Worm (Caenorhabditis elegans) whole organism, L4 larva: ENCODE results near the gene W08E12.2.

Source experiments
- aha-1 ChIP-seq: fragments of 150-350 bp; peaks from one replicate; lab custom pipeline; 2014; ENCODE audit warnings: missing biosample characterization, missing genetic modification characterization
- egl-27 ChIP-seq: sonication (generic microtip); optimal IDR thresholded peaks from 3 replicates; lab custom pipeline; 2017; ENCODE audit warnings: missing biosample characterization, missing genetic modification reagents, missing genetic modification characterization
- jun-1 ChIP-seq: fragments of 150-350 bp; optimal IDR thresholded peaks from 2 replicates; lab custom pipeline; 2014; ENCODE audit warnings: missing biosample characterization, missing genetic modification reagents, missing genetic modification characterization
- lin-15B ChIP-seq: fragments of 150-350 bp; sonication (generic microtip); optimal IDR thresholded peaks from 3 replicates; lab custom pipeline; 2014; ENCODE audit warnings: missing biosample characterization, missing genetic modification characterization
- mdt-29 ChIP-seq: fragments of 200-800 bp; sonication (Bioruptor generic); IDR thresholded peaks from 2 replicates; pipeline ENCODE4 v1.3.6; 2022; ENCODE audit warnings: missing genetic modification reagents, missing genetic modification characterization, missing compliant biosample characterization
- nhr-237 ChIP-seq: sonication (generic microtip); optimal IDR thresholded peaks from 2 replicates; lab custom pipeline; 2017; ENCODE audit warnings: missing biosample characterization, missing genetic modification characterization
- nhr-28 ChIP-seq: fragments of 150-350 bp; optimal IDR thresholded peaks from 2 replicates; lab custom pipeline; 2014; ENCODE audit warnings: missing biosample characterization, missing genetic modification characterization
- nhr-6 ChIP-seq: fragments of 150-350 bp; optimal IDR thresholded peaks from 2 replicates; lab custom pipeline; 2014; ENCODE audit warnings: missing biosample characterization, missing genetic modification characterization
- nhr-77 ChIP-seq: fragments of 150-350 bp; optimal IDR thresholded peaks from 2 replicates; lab custom pipeline; 2014; ENCODE audit warnings: missing biosample characterization, missing genetic modification characterization
- spr-3 ChIP-seq: fragments of 200-800 bp; sonication (Bioruptor generic); optimal IDR thresholded peaks from 2 replicates; lab custom pipeline; 2018; ENCODE audit warnings: mild to moderate bottlenecking, missing genetic modification characterization, missing compliant biosample characterization
- zfp-2 ChIP-seq: sonication (generic microtip); optimal IDR thresholded peaks from 2 replicates; lab custom pipeline; 2016; ENCODE audit warnings: mild to moderate bottlenecking, missing genetic modification characterization, missing compliant biosample characterization

DNA sequence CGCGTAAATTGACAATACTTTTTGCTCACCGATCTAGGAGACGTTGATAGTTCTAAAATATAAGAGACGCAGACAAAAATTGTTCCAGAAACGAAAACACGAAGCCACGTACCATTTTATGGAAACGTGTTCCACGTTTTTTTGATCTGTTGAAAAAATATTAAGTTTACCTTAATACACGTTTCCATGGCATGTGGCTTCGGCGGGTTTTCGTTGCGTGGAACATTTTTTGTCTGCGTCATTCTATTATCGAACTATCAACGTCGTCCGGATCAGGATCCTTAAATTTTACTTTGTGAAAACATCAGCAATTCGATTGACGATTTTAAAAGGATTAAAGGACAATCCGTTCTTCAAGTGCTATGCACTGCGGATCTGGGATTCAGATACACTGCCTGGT, 40.0 kb upstream of the W08E12.2 start, which contains the start of gene T26C12.2:
- no peak for TF ChIP-seq lin-15B (tag; lab: Kevin White, UChicago)
- TF ChIP-seq nhr-28 (tag; lab: Kevin White, UChicago), result no peak
- no peak for TF ChIP-seq mdt-29 (GFP tag; lab: Robert Waterston, UW)
- TF ChIP-seq zfp-2 (tag; lab: Kevin White, UChicago), result no peak
- TF ChIP-seq nhr-237 (tag; lab: Kevin White, UChicago), result no peak
- TF ChIP-seq jun-1 (tag; lab: Kevin White, UChicago), result no peak
- TF ChIP-seq nhr-6 (tag; lab: Kevin White, UChicago), result no peak
- no peak for TF ChIP-seq egl-27
- no peak for TF ChIP-seq nhr-77 (tag; lab: Kevin White, UChicago)
- no peak for TF ChIP-seq aha-1
- no peak for TF ChIP-seq spr-3
